Worm (Caenorhabditis elegans): ENCODE measurements around the gene F40G12.11.

DNA sequence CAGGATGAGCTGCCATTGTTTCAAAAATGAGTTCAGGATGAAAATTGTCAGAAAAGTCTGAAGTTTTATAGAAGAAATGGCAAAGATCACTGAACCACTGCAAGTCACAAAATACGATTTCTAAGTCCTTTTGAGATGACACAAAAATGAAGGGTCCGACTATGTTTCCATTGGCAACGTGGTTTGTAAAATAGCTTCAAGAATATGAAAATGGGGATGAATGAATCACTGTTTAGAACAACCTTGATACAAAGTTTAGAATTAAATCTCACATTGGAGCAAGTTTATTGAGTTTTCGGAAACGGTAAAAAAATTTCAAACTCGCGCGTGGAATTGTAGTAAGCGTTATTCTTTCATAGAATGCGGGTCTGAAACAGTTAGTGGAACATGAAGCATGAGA is 25.1 kb downstream of the F40G12.11 start, which contains the start of gene ddn-3:
- no peak for TF ChIP-seq ama-1 (optimal IDR thresholded peaks at IDR 0.05)
- no peak for TF ChIP-seq ceh-48 (tag; optimal IDR thresholded peaks at IDR 0.05)
- no peak for TF ChIP-seq ets-4 (tag; optimal IDR thresholded peaks at IDR 0.05)
- no peak for TF ChIP-seq tbx-2 (tag; optimal IDR thresholded peaks at IDR 0.05)
- no peak for TF ChIP-seq sox-4 (tag; optimal IDR thresholded peaks at IDR 0.05)
- TF ChIP-seq hlh-30 (tag; optimal IDR thresholded peaks at IDR 0.05; ENCODE audit: insufficient read depth) = no peak
- no peak for TF ChIP-seq ahr-1 (tag; optimal IDR thresholded peaks at IDR 0.05)
- TF ChIP-seq che-1 (tag; optimal IDR thresholded peaks at IDR 0.05) = no peak

All from whole organism, late embryonic.